Worm (Caenorhabditis elegans): ENCODE data around the gene ulp-3.
A peak's percentile ranks its signal among the peaks of the same experiment; 100 is the strongest.

ulp-3 gene

DNA sequence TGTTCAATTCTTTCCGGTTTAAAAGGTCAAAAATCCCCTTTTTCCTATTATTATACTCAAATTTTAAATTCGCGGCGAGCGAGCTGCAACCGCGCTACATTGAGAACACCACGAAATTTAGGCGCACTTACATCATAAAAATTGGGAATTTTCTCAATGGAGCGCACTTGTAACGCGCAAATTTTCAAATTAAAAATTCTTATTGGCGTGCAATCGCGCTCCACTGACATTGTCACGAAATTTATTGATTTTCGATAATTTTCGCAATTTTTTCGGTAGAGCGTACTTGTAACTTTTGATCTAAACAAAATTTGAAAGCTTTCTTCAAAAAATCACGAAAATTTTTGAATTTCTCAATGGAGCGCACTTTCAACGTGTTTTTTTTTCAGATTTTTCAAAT, at the start of gene ulp-3:
Gene ulp-3, plus strand, starts transcription at position 388 of the 400 bp plus-strand sequence.
- TF ChIP-seq cog-1 (tag; optimal IDR thresholded peaks at IDR 0.05) (no peak), klf-2 (GFP tag; conservative IDR thresholded peaks at IDR 0.05) (no peak), med-1 (GFP tag; optimal IDR thresholded peaks at IDR 0.05; ENCODE audit: insufficient read depth) (no peak), flt-1 (GFP tag; IDR thresholded peaks at IDR 0.05) (no peak), T22C8.4 (GFP tag; IDR thresholded peaks at IDR 0.05) (no peak), tab-1 (GFP tag; IDR thresholded peaks at IDR 0.05) (no peak), ref-1 (GFP tag; conservative IDR thresholded peaks at IDR 0.05) (no peak), ztf-23 (GFP tag; IDR thresholded peaks at IDR 0.05) (no peak), ztf-29 (GFP tag; IDR thresholded peaks at IDR 0.05) (no peak)

DNA sequence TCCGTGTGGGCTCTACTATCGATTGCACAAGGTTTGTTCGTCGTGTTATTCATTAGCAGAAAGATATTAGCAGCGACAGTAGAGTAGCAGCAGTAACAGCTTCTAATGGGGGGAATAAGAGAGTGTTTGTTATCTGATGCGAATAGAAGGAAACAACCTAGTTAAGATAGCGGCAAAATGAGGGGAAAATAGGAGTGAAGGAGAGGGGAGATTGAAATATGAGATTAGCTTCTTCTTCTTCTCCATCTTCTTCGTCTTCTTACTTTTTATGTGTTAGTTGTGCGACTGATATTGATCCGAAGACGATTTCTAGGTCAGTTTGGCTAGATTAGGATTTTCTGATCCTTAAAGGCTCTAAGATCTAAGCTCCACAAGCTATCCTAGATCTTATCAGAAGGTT, 48.5 kb upstream of the ulp-3 start:
- no peak for TF ChIP-seq med-1 (GFP tag; optimal IDR thresholded peaks at IDR 0.05; ENCODE audit: insufficient read depth)
- TF ChIP-seq ztf-23 (GFP tag; IDR thresholded peaks at IDR 0.05), result no peak
- TF ChIP-seq cog-1 (tag; optimal IDR thresholded peaks at IDR 0.05), result no peak
- no peak for TF ChIP-seq ztf-29 (GFP tag; IDR thresholded peaks at IDR 0.05)
- no peak for TF ChIP-seq flt-1 (GFP tag; IDR thresholded peaks at IDR 0.05)
- no peak for TF ChIP-seq tab-1 (GFP tag; IDR thresholded peaks at IDR 0.05)
- no peak for TF ChIP-seq klf-2 (GFP tag; conservative IDR thresholded peaks at IDR 0.05)
- no peak for TF ChIP-seq T22C8.4 (GFP tag; IDR thresholded peaks at IDR 0.05)
- no peak for TF ChIP-seq ref-1 (GFP tag; conservative IDR thresholded peaks at IDR 0.05)

DNA sequence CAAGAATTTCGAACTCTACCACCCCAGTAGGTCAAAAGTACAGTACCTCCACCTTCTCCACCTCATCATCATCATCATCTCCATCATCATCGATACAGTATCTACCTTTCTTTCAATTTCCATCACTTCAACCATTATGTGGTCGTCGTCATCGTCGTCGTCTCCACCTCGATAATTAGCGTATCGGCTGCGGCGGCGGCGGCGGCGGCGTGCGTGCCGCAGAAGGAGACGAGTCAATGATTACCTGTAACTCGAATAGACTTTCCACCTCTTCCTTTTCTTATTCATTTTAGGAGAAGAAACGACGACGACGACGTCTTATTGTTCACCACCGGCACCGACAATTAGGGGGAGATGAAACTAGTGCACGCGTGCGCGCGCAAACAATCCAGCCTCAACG, 47.9 kb upstream of the ulp-3 start:
- TF ChIP-seq klf-2 (GFP tag; conservative IDR thresholded peaks at IDR 0.05), result no peak
- TF ChIP-seq ztf-23 (GFP tag; IDR thresholded peaks at IDR 0.05), result no peak
- TF ChIP-seq flt-1 (GFP tag; IDR thresholded peaks at IDR 0.05), result no peak
- TF ChIP-seq tab-1 (GFP tag; IDR thresholded peaks at IDR 0.05), result no peak
- TF ChIP-seq ztf-29 (GFP tag; IDR thresholded peaks at IDR 0.05), result no peak
- no peak for TF ChIP-seq med-1 (GFP tag; optimal IDR thresholded peaks at IDR 0.05; ENCODE audit: insufficient read depth)
- TF ChIP-seq cog-1 (tag; optimal IDR thresholded peaks at IDR 0.05), result no peak
- TF ChIP-seq ref-1 (GFP tag; conservative IDR thresholded peaks at IDR 0.05), result no peak

- TF ChIP-seq flt-1 (GFP tag; IDR thresholded peaks at IDR 0.05), result peak; percentile 43; the same call in 1 of the 2 replicates
- TF ChIP-seq klf-2 (GFP tag; conservative IDR thresholded peaks at IDR 0.05), result no peak
- TF ChIP-seq ztf-23 (GFP tag; IDR thresholded peaks at IDR 0.05), result no peak
- TF ChIP-seq med-1 (GFP tag; optimal IDR thresholded peaks at IDR 0.05; ENCODE audit: insufficient read depth), result no peak
Observed at ce11 chrIV:1916247-1916646, 47.2 kb upstream of the ulp-3 start.

DNA sequence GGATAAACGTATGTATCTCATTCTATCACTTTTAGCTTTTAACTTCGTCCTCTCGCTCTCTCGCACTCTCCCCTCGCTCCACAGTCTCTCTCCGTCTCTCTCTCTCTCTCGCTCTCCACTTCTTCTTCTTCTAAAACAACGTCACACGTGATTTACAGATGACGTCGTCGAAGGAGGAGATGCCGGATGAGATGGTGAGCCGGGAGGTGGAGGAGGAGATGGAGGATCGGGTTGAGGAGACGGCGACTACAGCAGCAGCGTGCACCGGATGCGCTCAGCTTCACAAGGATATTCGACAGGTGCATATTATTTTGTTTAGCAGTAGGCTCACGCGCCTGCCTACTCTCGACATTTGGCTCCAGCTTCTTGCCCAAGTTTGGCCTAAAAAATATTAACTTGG, 45.6 kb upstream of the ulp-3 start, which contains the start of gene elt-6:
Gene elt-6, plus strand, starts transcription at position 159 of the 400 bp plus-strand sequence.
- no peak for TF ChIP-seq ref-1 (GFP tag; conservative IDR thresholded peaks at IDR 0.05)
- TF ChIP-seq ztf-23 (GFP tag; IDR thresholded peaks at IDR 0.05), result 0 out of 2 replicates have a peak, but pooled peaks have one; percentile 37

DNA sequence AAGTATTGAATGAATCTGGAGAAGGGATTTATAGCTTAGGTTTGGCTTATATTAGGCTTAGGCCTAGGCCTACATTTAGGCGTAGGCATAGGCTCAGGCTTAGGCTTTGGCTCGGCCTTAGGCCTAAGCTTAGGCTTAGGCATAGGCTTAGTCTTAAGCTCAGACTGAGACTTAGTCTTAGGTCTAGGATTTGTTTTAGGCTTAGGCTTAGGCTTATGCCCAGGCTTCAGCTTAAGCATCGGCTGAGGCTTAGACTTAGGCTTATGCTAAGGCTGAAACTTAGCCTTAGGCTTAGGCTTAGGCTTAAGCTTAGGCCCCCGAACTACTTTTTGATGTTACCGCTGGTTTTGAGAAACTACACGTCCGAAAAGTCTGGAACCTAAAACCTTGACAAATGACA, 42.9 kb upstream of the ulp-3 start:
- TF ChIP-seq flt-1 (GFP tag; IDR thresholded peaks at IDR 0.05), result no peak
- no peak for TF ChIP-seq med-1 (GFP tag; optimal IDR thresholded peaks at IDR 0.05; ENCODE audit: insufficient read depth)
- no peak for TF ChIP-seq ztf-23 (GFP tag; IDR thresholded peaks at IDR 0.05)
- no peak for TF ChIP-seq cog-1 (tag; optimal IDR thresholded peaks at IDR 0.05)
- TF ChIP-seq ztf-29 (GFP tag; IDR thresholded peaks at IDR 0.05), result peak; percentile 8; the same call in 1 of the 2 replicates
- no peak for TF ChIP-seq T22C8.4 (GFP tag; IDR thresholded peaks at IDR 0.05)
- TF ChIP-seq klf-2 (GFP tag; conservative IDR thresholded peaks at IDR 0.05), result no peak
- no peak for TF ChIP-seq ref-1 (GFP tag; conservative IDR thresholded peaks at IDR 0.05)
- no peak for TF ChIP-seq tab-1 (GFP tag; IDR thresholded peaks at IDR 0.05)

DNA sequence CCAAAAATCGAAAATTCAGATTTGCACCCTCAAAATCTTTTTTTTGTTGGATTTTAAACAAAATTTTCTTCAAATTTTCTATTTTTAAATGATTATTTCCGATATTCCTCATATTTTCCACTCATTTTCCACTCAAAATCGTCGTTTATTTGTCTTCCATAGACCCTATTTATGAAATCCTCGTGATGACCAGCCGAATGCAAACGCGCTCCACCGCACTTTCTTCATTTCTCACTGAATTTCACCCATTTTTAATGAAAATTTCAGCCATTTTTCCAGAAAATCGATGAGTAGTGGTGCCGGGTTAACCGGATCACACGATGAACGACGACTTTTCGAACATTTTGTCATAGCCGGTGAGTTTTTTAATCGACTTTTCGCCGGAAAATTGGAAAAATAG, 39.7 kb upstream of the ulp-3 start, which contains the start of gene denn-4:
Gene denn-4, plus strand, starts transcription at position 280 of the 400 bp plus-strand sequence.
- TF ChIP-seq med-1 (GFP tag; optimal IDR thresholded peaks at IDR 0.05; ENCODE audit: insufficient read depth) (no peak), klf-2 (GFP tag; conservative IDR thresholded peaks at IDR 0.05) (no peak), T22C8.4 (GFP tag; IDR thresholded peaks at IDR 0.05) (no peak), ztf-23 (GFP tag; IDR thresholded peaks at IDR 0.05) (no peak), ztf-29 (GFP tag; IDR thresholded peaks at IDR 0.05) (no peak), flt-1 (GFP tag; IDR thresholded peaks at IDR 0.05) (no peak), ref-1 (GFP tag; conservative IDR thresholded peaks at IDR 0.05) (no peak), tab-1 (GFP tag; IDR thresholded peaks at IDR 0.05) (no peak), cog-1 (tag; optimal IDR thresholded peaks at IDR 0.05) (no peak)

- TF ChIP-seq ztf-29 (GFP tag; IDR thresholded peaks at IDR 0.05), result no peak
Observed at ce11 chrIV:1924178-1924577, 39.3 kb upstream of the ulp-3 start.

DNA sequence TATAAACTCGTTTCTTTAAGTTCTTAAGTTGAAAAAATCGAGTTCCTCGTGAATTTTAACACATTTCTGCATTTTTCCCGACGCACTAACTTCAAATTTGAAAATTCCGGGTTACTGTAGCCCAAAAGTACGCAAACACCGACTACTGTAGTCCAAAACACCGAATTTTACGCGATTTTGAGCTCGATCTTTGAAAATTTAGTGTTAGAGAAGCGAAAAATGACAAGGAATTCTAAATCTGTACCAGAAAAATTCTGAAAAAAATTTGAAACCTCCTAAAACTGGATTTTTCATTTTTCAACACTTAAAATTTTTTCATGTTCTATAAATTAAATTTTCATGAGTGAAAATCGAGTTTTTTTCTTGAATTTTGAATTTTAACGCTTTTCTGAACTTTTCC, 18.2 kb upstream of the ulp-3 start:
- TF ChIP-seq ztf-23 (GFP tag; IDR thresholded peaks at IDR 0.05) (no peak), cog-1 (tag; optimal IDR thresholded peaks at IDR 0.05) (no peak), med-1 (GFP tag; optimal IDR thresholded peaks at IDR 0.05; ENCODE audit: insufficient read depth) (no peak), T22C8.4 (GFP tag; IDR thresholded peaks at IDR 0.05) (no peak), flt-1 (GFP tag; IDR thresholded peaks at IDR 0.05) (no peak), tab-1 (GFP tag; IDR thresholded peaks at IDR 0.05) (no peak), ref-1 (GFP tag; conservative IDR thresholded peaks at IDR 0.05) (no peak), ztf-29 (GFP tag; IDR thresholded peaks at IDR 0.05) (no peak)

DNA sequence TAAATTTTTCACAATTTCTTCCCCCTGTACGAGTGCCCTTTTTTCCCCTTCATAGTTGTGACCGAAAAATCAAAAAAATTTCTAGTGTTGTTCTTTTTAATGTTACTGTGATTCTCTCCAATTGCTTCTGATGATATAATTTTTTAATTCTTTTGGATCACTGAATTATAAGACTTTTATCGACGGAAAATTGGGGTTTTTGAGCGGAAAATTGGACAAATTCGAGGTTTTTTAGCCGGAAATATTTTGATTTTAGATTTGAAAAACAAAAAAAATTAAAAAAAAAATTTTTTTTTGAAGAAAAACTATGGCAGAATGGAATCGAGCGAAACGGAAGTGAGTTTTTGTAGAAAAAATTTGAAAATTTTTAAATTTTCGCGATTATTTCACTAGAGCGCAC, 15.5 kb upstream of the ulp-3 start, which contains the start of gene tsen-54:
Gene tsen-54, plus strand, starts transcription at position 301 of the 400 bp plus-strand sequence.
- TF ChIP-seq ztf-29 (GFP tag; IDR thresholded peaks at IDR 0.05) (no peak), tab-1 (GFP tag; IDR thresholded peaks at IDR 0.05) (no peak), klf-2 (GFP tag; conservative IDR thresholded peaks at IDR 0.05) (no peak), ztf-23 (GFP tag; IDR thresholded peaks at IDR 0.05) (no peak), T22C8.4 (GFP tag; IDR thresholded peaks at IDR 0.05) (no peak), med-1 (GFP tag; optimal IDR thresholded peaks at IDR 0.05; ENCODE audit: insufficient read depth) (no peak), ref-1 (GFP tag; conservative IDR thresholded peaks at IDR 0.05) (no peak), flt-1 (GFP tag; IDR thresholded peaks at IDR 0.05) (no peak), cog-1 (tag; optimal IDR thresholded peaks at IDR 0.05) (no peak)
